Fruit fly (Drosophila melanogaster) whole organism, embryonic: Measurements from ENCODE around the gene CG32425.

Experiments
- Abd-B ChIP-seq: fragments of 200-800 bp; sonication (Bioruptor generic); optimal IDR thresholded peaks from 2 replicates; lab custom pipeline; 2018; ENCODE audit warnings: missing biosample characterization, mild to moderate bottlenecking, missing genetic modification characterization, moderate library complexity
- Awh ChIP-seq: fragments of 200-800 bp; sonication (Bioruptor generic); IDR thresholded peaks from 2 replicates; pipeline ENCODE4, ENCODE4 v1.3.6; 2022; ENCODE audit warnings: missing biosample characterization, missing genetic modification characterization
- BEAF-32 ChIP-seq: fragments of 200-800 bp; sonication (Bioruptor generic); optimal IDR thresholded peaks from 3 replicates; lab custom pipeline; 2017; ENCODE audit warnings: missing biosample characterization, missing genetic modification characterization, mild to moderate bottlenecking, moderate library complexity, missing genetic modification reagents
- Bteb2 ChIP-seq: fragments of 200-800 bp; sonication (Bioruptor generic); optimal IDR thresholded peaks from 2 replicates; lab custom pipeline; 2016; ENCODE audit warnings: missing biosample characterization, missing genetic modification characterization
- C15 ChIP-seq: fragments of 200-800 bp; sonication (Bioruptor generic); IDR thresholded peaks from 3 replicates; pipeline ENCODE4 v1.3.6; 2022; ENCODE audit warnings: missing biosample characterization, missing genetic modification characterization
- CG10366 ChIP-seq: fragments of 200-800 bp; sonication (Bioruptor generic); IDR thresholded peaks from 2 replicates; pipeline ENCODE4 v1.3.6; 2022; ENCODE audit warnings: missing biosample characterization, missing genetic modification characterization
- CG10959 ChIP-seq: fragments of 200-800 bp; sonication (Bioruptor generic); IDR thresholded peaks from 2 replicates; pipeline ENCODE4 v1.3.6; 2022; ENCODE audit warnings: missing biosample characterization, missing genetic modification characterization
- CG11093 ChIP-seq: fragments of 200-800 bp; sonication (Bioruptor generic); IDR thresholded peaks from 3 replicates; pipeline ENCODE4 v1.3.6; 2022; ENCODE audit warnings: missing biosample characterization, missing genetic modification characterization
- CG12659 ChIP-seq: fragments of 200-800 bp; sonication (Bioruptor generic); optimal IDR thresholded peaks from 3 replicates; lab custom pipeline; 2017; ENCODE audit warnings: mild to moderate bottlenecking, missing biosample characterization, missing genetic modification reagents, missing genetic modification characterization
- CG15269 ChIP-seq: fragments of 200-800 bp; sonication (Bioruptor generic); optimal IDR thresholded peaks from 2 replicates; lab custom pipeline; 2018; ENCODE audit warnings: missing biosample characterization, mild to moderate bottlenecking, missing genetic modification characterization, moderate library complexity
- CG1529 ChIP-seq: fragments of 200-800 bp; sonication (Bioruptor generic); optimal IDR thresholded peaks from 3 replicates; lab custom pipeline; 2018; ENCODE audit warnings: missing biosample characterization, missing genetic modification characterization
- CG1603 ChIP-seq: fragments of 200-800 bp; sonication (Bioruptor generic); optimal IDR thresholded peaks from 2 replicates; lab custom pipeline; 2019; ENCODE audit warnings: missing biosample characterization, mild to moderate bottlenecking, missing genetic modification characterization, moderate library complexity
- CG17568 ChIP-seq: fragments of 200-800 bp; sonication (Bioruptor generic); optimal IDR thresholded peaks from 2 replicates; lab custom pipeline; 2018; ENCODE audit warnings: missing biosample characterization, mild to moderate bottlenecking, missing genetic modification characterization, moderate library complexity
- CG17802 ChIP-seq: fragments of 200-800 bp; sonication (Bioruptor generic); optimal IDR thresholded peaks from 2 replicates; lab custom pipeline; 2018; ENCODE audit warnings: missing biosample characterization, mild to moderate bottlenecking, missing genetic modification characterization, moderate library complexity
- CG2116 ChIP-seq: fragments of 200-800 bp; sonication (Bioruptor generic); optimal IDR thresholded peaks from 3 replicates; lab custom pipeline; 2018; ENCODE audit warnings: missing biosample characterization, mild to moderate bottlenecking, missing genetic modification characterization
- CG3407 ChIP-seq: fragments of 200-800 bp; sonication (Bioruptor generic); optimal IDR thresholded peaks from 2 replicates; lab custom pipeline; 2018; ENCODE audit warnings: missing biosample characterization, mild to moderate bottlenecking, missing genetic modification characterization
- CG34224 ChIP-seq: fragments of 200-800 bp; sonication (Bioruptor generic); IDR thresholded peaks from 3 replicates; pipeline ENCODE4 v1.3.6; 2022; ENCODE audit warnings: missing biosample characterization, missing genetic modification characterization; ENCODE audit not compliant: partially characterized antibody
- CG4282 ChIP-seq: fragments of 200-800 bp; sonication (Bioruptor generic); optimal IDR thresholded peaks from 2 replicates; lab custom pipeline; 2016; ENCODE audit warnings: missing biosample characterization, missing genetic modification characterization
- CG4617 ChIP-seq: fragments of 200-800 bp; sonication (Bioruptor generic); optimal IDR thresholded peaks from 3 replicates; lab custom pipeline; 2016; ENCODE audit warnings: missing biosample characterization, missing genetic modification characterization, borderline replicate concordance
- CG6765 ChIP-seq: fragments of 200-800 bp; sonication (Bioruptor generic); optimal IDR thresholded peaks from 3 replicates; lab custom pipeline; 2017; ENCODE audit warnings: missing biosample characterization, mild to moderate bottlenecking, missing genetic modification characterization
- D19A ChIP-seq: fragments of 200-800 bp; optimal IDR thresholded peaks from 3 replicates; lab custom pipeline; 2019; ENCODE audit warnings: missing biosample characterization, mild to moderate bottlenecking, missing genetic modification characterization, moderate library complexity
- Gug ChIP-seq: fragments of 200-800 bp; sonication (Bioruptor generic); IDR thresholded peaks from 4 replicates; pipeline ENCODE4 v1.3.6; 2022; ENCODE audit warnings: missing biosample characterization, missing genetic modification characterization
- HLH3B ChIP-seq: fragments of 200-800 bp; sonication (Bioruptor generic); IDR thresholded peaks from 2 replicates; pipeline ENCODE4 v1.3.6; 2022; ENCODE audit warnings: missing biosample characterization, missing genetic modification characterization
- HLH4C ChIP-seq: fragments of 200-800 bp; sonication (Bioruptor generic); IDR thresholded peaks from 3 replicates; pipeline ENCODE4 v1.3.6; 2022; ENCODE audit warnings: missing biosample characterization, missing genetic modification characterization; ENCODE audit not compliant: partially characterized antibody
- Hand ChIP-seq: fragments of 200-800 bp; sonication (Bioruptor generic); optimal IDR thresholded peaks from 2 replicates; lab custom pipeline; 2017; ENCODE audit warnings: mild to moderate bottlenecking, missing biosample characterization, missing genetic modification reagents, missing genetic modification characterization
- MTF-1 ChIP-seq: fragments of 200-800 bp; sonication (Bioruptor generic); optimal IDR thresholded peaks from 2 replicates; lab custom pipeline; 2018; ENCODE audit warnings: missing biosample characterization, mild to moderate bottlenecking, missing genetic modification characterization, borderline replicate concordance
- NC2α ChIP-seq: fragments of 200-800 bp; sonication (Bioruptor generic); optimal IDR thresholded peaks from 2 replicates; lab custom pipeline; 2016; ENCODE audit warnings: missing biosample characterization, missing genetic modification characterization
- Oli ChIP-seq: fragments of 200-800 bp; sonication (Bioruptor generic); optimal IDR thresholded peaks from 2 replicates; lab custom pipeline; 2018; ENCODE audit warnings: missing biosample characterization, mild to moderate bottlenecking, missing genetic modification characterization, moderate library complexity
- Sox100B ChIP-seq: fragments of 200-800 bp; sonication (Bioruptor generic); optimal IDR thresholded peaks from 3 replicates; lab custom pipeline; 2018; ENCODE audit warnings: missing biosample characterization, mild to moderate bottlenecking, missing genetic modification characterization
- TFAM ChIP-seq: fragments of 200-800 bp; sonication (Bioruptor generic); optimal IDR thresholded peaks from 2 replicates; lab custom pipeline; 2017; ENCODE audit warnings: missing biosample characterization, missing genetic modification characterization, inconsistent platforms
- Vsx1 ChIP-seq: fragments of 200-800 bp; sonication (Bioruptor generic); optimal IDR thresholded peaks from 2 replicates; lab custom pipeline; 2017; ENCODE audit warnings: missing biosample characterization, mild to moderate bottlenecking, missing genetic modification characterization, missing genetic modification reagents
- Xrp1 ChIP-seq: fragments of 200-800 bp; sonication (Bioruptor generic); IDR thresholded peaks from 2 replicates; pipeline ENCODE4 v1.3.6; 2022; ENCODE audit warnings: missing biosample characterization, missing genetic modification characterization
- ase ChIP-seq: fragments of 200-800 bp; sonication (Bioruptor generic); IDR thresholded peaks from 3 replicates; pipeline ENCODE4 v1.3.6; 2022; ENCODE audit warnings: missing biosample characterization, missing genetic modification characterization
- ash1 ChIP-seq: fragments of 200-800 bp; sonication (Bioruptor generic); optimal IDR thresholded peaks from 2 replicates; lab custom pipeline; 2018; ENCODE audit warnings: missing biosample characterization, mild to moderate bottlenecking, missing genetic modification characterization
- bsh ChIP-seq, 2 experiments: fragments of 200-800 bp; sonication (Bioruptor generic); optimal IDR thresholded peaks; 2 replicates each; lab custom pipeline; 2017 to 2018; ENCODE audit warnings: mild to moderate bottlenecking in 2 of 2, missing biosample characterization in 2 of 2, missing genetic modification characterization in 2 of 2, moderate library complexity in 1 of 2
- cg ChIP-seq: fragments of 200-800 bp; sonication (Bioruptor generic); optimal IDR thresholded peaks from 3 replicates; lab custom pipeline; 2019; ENCODE audit warnings: missing biosample characterization, mild to moderate bottlenecking, missing genetic modification characterization, moderate library complexity
- cwo ChIP-seq: fragments of 200-800 bp; sonication (Bioruptor generic); optimal IDR thresholded peaks from 3 replicates; lab custom pipeline; 2017; ENCODE audit warnings: missing biosample characterization, missing genetic modification characterization, mild to moderate bottlenecking, moderate library complexity, missing genetic modification reagents
- danr ChIP-seq: fragments of 200-800 bp; sonication (Bioruptor generic); IDR thresholded peaks from 2 replicates; pipeline ENCODE4 v1.3.6; 2022; ENCODE audit warnings: missing biosample characterization, missing genetic modification characterization
- fru ChIP-seq: fragments of >200 bp; optimal IDR thresholded peaks from 2 replicates; lab custom pipeline; 2017
- kah ChIP-seq: fragments of 200-800 bp; sonication (Bioruptor generic); optimal IDR thresholded peaks from 2 replicates; lab custom pipeline; 2018; ENCODE audit warnings: missing biosample characterization, mild to moderate bottlenecking, missing genetic modification characterization
- lilli ChIP-seq: fragments of 200-800 bp; sonication (Bioruptor generic); optimal IDR thresholded peaks from 3 replicates; lab custom pipeline; 2016; ENCODE audit warnings: missing biosample characterization, missing genetic modification characterization
- lov ChIP-seq, 2 experiments: fragments of 200-800 bp in 1 of 2; fragments of >200 bp in 1 of 2; sonication (Bioruptor generic) in 1 of 2; IDR thresholded peaks in 1 of 2; optimal IDR thresholded peaks in 1 of 2; 2 replicates in 1 of 2; 3 replicates in 1 of 2; pipeline versions ENCODE4 v1.3.6 to Lab custom; 2017 to 2022; ENCODE audit warnings: missing biosample characterization in 1 of 2, missing genetic modification characterization in 1 of 2
- luna ChIP-seq: fragments of 200-800 bp; sonication (Bioruptor generic); optimal IDR thresholded peaks from 2 replicates; lab custom pipeline; 2016; ENCODE audit warnings: missing biosample characterization, missing genetic modification characterization
- phol ChIP-seq: fragments of 200-800 bp; sonication (Bioruptor generic); optimal IDR thresholded peaks from 3 replicates; lab custom pipeline; 2018; ENCODE audit warnings: missing biosample characterization, mild to moderate bottlenecking, missing genetic modification characterization, moderate library complexity
- salm ChIP-seq: fragments of 200-800 bp; sonication (Bioruptor generic); optimal IDR thresholded peaks from 2 replicates; lab custom pipeline; 2018; ENCODE audit warnings: missing biosample characterization, mild to moderate bottlenecking, missing genetic modification characterization
- sd ChIP-seq: fragments of 200-800 bp; sonication (Bioruptor generic); optimal IDR thresholded peaks from 3 replicates; lab custom pipeline; 2018; ENCODE audit warnings: missing biosample characterization, mild to moderate bottlenecking, missing genetic modification characterization, moderate library complexity
- sqz ChIP-seq: fragments of 200-800 bp; sonication (Bioruptor generic); optimal IDR thresholded peaks from 3 replicates; lab custom pipeline; 2018; ENCODE audit warnings: missing biosample characterization, mild to moderate bottlenecking, missing genetic modification characterization
- stc ChIP-seq: fragments of 200-800 bp; sonication (Bioruptor generic); IDR thresholded peaks from 2 replicates; pipeline ENCODE4 v1.3.6; 2022; ENCODE audit warnings: missing biosample characterization, missing genetic modification characterization
- tup ChIP-seq: fragments of 200-800 bp; sonication (Bioruptor generic); optimal IDR thresholded peaks from 2 replicates; lab custom pipeline; 2016; ENCODE audit warnings: missing biosample characterization, mild to moderate bottlenecking, missing genetic modification characterization, moderate library complexity
- vvl ChIP-seq: fragments of 200-800 bp; sonication (Bioruptor generic); IDR thresholded peaks from 2 replicates; pipeline ENCODE4 v1.3.6; 2022; ENCODE audit warnings: missing biosample characterization, missing genetic modification characterization
- yki ChIP-seq: fragments of >200 bp; optimal IDR thresholded peaks from 3 replicates; lab custom pipeline; 2018

The CG32425 gene

DNA sequence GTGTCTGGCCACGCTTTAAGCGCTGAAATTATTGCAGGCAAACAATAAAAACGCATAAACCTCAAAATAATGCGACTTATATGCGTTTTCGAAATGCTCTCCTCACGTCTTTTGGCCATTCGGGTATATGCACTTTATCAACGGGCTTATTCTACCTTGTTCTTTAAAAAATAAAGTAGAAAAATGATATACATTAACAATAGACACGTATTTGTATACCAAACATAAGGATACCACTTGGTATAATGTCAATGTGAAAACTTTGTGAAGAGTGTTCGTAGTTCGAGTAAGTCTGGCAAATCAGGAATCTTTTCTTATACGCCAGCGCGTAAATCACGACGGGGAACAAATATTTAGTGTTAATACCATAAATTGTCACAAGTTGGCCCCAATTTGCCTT lies 59.2 kb downstream of the CG32425 start (continued):
- TF ChIP-seq Xrp1 (GFP tag; lab: Robert Waterston, UW) (peak; percentile 27; the same call in 1 of the 2 replicates), ash1 (GFP tag; lab: Kevin White, UChicago) (no peak), Vsx1 (GFP tag; lab: Kevin White, UChicago) (no peak), HLH4C (GFP tag; lab: Robert Waterston, UW) (no peak), CG34224 (GFP tag; lab: Robert Waterston, UW) (no peak), CG17802 (no peak), BEAF-32 (GFP tag; lab: Kevin White, UChicago) (no peak), CG3407 (GFP tag; lab: Kevin White, UChicago) (no peak), CG1603 (peak; percentile 44), CG4617 (no peak), vvl (GFP tag; lab: Robert Waterston, UW) (no peak), TFAM (GFP tag; lab: Kevin White, UChicago) (no peak), danr (GFP tag; lab: Robert Waterston, UW) (no peak), CG11093 (GFP tag; lab: Robert Waterston, UW) (no peak), stc (GFP tag; lab: Robert Waterston, UW) (no peak), Oli (tag; lab: Kevin White, UChicago) (peak; percentile 46), tup (GFP tag; lab: Kevin White, UChicago) (no peak), CG10366 (GFP tag; lab: Robert Waterston, UW) (peak; percentile 7; the same call in 1 of the 2 replicates), lov (optimal IDR thresholded peaks at IDR 0.05; lab: Kevin White, UChicago) (no peak), lov (GFP tag; IDR thresholded peaks at IDR 0.05; lab: Robert Waterston, UW) (no peak), bsh (GFP tag; optimal IDR thresholded peaks at IDR 0.05; lab: Kevin White, UChicago) (peak in 1 of 2 experiments; percentile 41), HLH3B (GFP tag; lab: Robert Waterston, UW) (0 out of 2 replicates have a peak, but pooled peaks have one; percentile 13), luna (GFP tag; lab: Kevin White, UChicago) (no peak), lilli (GFP tag; lab: Kevin White, UChicago) (no peak), kah (GFP tag; lab: Kevin White, UChicago) (no peak), Awh (GFP tag; lab: Robert Waterston, UW) (no peak), CG10959 (GFP tag; lab: Robert Waterston, UW) (no peak), Bteb2 (GFP tag; lab: Kevin White, UChicago) (no peak), CG2116 (GFP tag; lab: Kevin White, UChicago) (no peak), phol (tag; lab: Kevin White, UChicago) (peak; percentile 19), yki (lab: Kevin White, UChicago) (no peak), C15 (no peak), sd (tag; lab: Kevin White, UChicago) (no peak), ase (no peak), CG6765 (GFP tag; lab: Kevin White, UChicago) (no peak), CG4282 (GFP tag; lab: Kevin White, UChicago) (no peak), Hand (GFP tag; lab: Kevin White, UChicago) (no peak), sqz (no peak), CG1529 (GFP tag; lab: Kevin White, UChicago) (no peak), CG17568 (GFP tag; lab: Kevin White, UChicago) (no peak), Abd-B (no peak), Gug (GFP tag; lab: Robert Waterston, UW) (no peak), CG12659 (GFP tag; lab: Kevin White, UChicago) (no peak), cwo (GFP tag; lab: Kevin White, UChicago) (no peak), fru (no peak), Sox100B (GFP tag; lab: Kevin White, UChicago) (peak; percentile 9), MTF-1 (GFP tag; lab: Kevin White, UChicago) (no peak), CG15269 (tag; lab: Kevin White, UChicago) (peak; percentile 13), NC2α (GFP tag; lab: Kevin White, UChicago) (no peak), salm (tag; lab: Kevin White, UChicago) (no peak), D19A (tag; lab: Kevin White, UChicago) (peak; percentile 74), cg (GFP tag; lab: Kevin White, UChicago) (no peak)
